Worm (Caenorhabditis elegans) whole organism, midembryonic: ENCODE data around the gene dpy-22.

Experiments
- T22C8.4 ChIP-seq: fragments of 200-800 bp; sonication (Bioruptor generic); IDR thresholded peaks from 2 replicates; pipeline ENCODE4 v1.3.6; 2022; ENCODE audit warnings: missing genetic modification characterization, missing compliant biosample characterization
- cog-1 ChIP-seq: sonication (generic microtip); optimal IDR thresholded peaks from 2 replicates; lab custom pipeline; 2016; ENCODE audit warnings: missing genetic modification characterization, missing compliant biosample characterization
- klf-2 ChIP-seq: fragments of 200-800 bp; sonication (Bioruptor generic); conservative IDR thresholded peaks from 2 replicates; pipeline ENCODE4 v1.3.6; 2022; ENCODE audit warnings: missing genetic modification reagents, missing genetic modification characterization, missing compliant biosample characterization
- med-1 ChIP-seq: sonication (generic microtip); optimal IDR thresholded peaks from 2 replicates; lab custom pipeline; 2017; ENCODE audit warnings: missing genetic modification characterization, mild to moderate bottlenecking, missing compliant biosample characterization, antibody characterized with exemption, missing genetic modification reagents; ENCODE audit not compliant: insufficient read depth
- ref-1 ChIP-seq: fragments of 200-800 bp; sonication (Bioruptor generic); conservative IDR thresholded peaks from 2 replicates; pipeline ENCODE4 v1.3.6; 2022; ENCODE audit warnings: missing genetic modification reagents, missing genetic modification characterization, missing compliant biosample characterization
- tab-1 ChIP-seq: fragments of 200-800 bp; sonication (Bioruptor generic); IDR thresholded peaks from 2 replicates; pipeline ENCODE4 v1.3.6; 2022; ENCODE audit warnings: missing genetic modification characterization, missing compliant biosample characterization
- ztf-23 ChIP-seq: fragments of 200-800 bp; sonication (Bioruptor generic); IDR thresholded peaks from 2 replicates; pipeline ENCODE4 v1.3.6; 2022; ENCODE audit warnings: missing genetic modification reagents, missing genetic modification characterization, missing compliant biosample characterization
- ztf-29 ChIP-seq: fragments of 200-800 bp; sonication (Bioruptor generic); IDR thresholded peaks from 2 replicates; pipeline ENCODE4 v1.3.6; 2022; ENCODE audit warnings: missing genetic modification reagents, missing genetic modification characterization, missing compliant biosample characterization

DNA sequence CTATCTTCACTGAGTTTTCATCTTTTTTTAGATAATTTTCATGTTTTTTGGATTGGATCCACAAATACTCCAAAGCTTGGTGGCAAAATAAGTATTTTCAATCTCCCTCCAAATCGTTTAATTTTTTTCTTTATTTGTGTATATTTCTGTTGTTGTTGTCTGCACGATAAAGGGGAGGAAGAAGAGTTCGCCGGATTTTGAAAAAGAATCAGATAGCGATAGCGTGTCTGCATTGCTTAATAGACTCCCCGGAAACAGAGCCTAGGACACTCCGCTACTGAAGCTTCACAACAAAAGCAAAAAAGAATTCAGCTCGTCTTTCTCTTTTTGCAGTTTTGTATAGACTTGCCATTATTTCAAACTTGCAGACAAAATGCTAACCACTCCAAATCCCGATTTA, 44.6 kb downstream of the dpy-22 start, which contains the start of gene T09B9.5:
- TF ChIP-seq ztf-23 (GFP tag; lab: Robert Waterston, UW) (no peak), ztf-29 (GFP tag; lab: Robert Waterston, UW) (no peak), tab-1 (no peak), med-1 (GFP tag; lab: Kevin White, UChicago) (no peak), cog-1 (tag; lab: Kevin White, UChicago) (no peak), ref-1 (GFP tag; lab: Robert Waterston, UW) (no peak), klf-2 (GFP tag; lab: Robert Waterston, UW) (no peak), T22C8.4 (GFP tag; lab: Robert Waterston, UW) (no peak)
